Worm (Caenorhabditis elegans): ENCODE measurements around the gene oac-31.
A peak's percentile ranks its signal among the peaks of the same experiment; 100 is the strongest.

The oac-31 gene

DNA sequence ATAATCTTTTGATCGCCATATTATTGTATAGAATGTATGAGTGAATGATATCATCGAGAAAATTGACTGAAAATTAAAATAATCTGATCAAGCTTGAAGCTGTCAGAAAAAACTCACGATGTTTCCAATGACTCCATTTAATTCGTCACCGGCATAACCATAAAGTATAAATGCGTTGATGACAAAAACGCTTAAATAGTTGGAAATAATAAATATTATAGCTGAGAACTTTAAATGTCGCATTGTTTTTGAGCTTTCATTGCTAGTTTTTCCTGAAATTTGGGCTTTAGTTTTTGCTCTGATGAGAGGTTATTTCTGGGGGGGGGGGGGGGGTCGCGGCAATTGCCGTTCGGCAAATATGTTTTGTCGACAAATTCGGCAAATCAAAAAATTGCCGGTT is 9.5 kb upstream of the oac-31 start:
- TF ChIP-seq ceh-24 (tag; optimal IDR thresholded peaks at IDR 0.05) (no peak), ceh-18 (tag; optimal IDR thresholded peaks at IDR 0.05) (no peak), ttx-3 (tag; optimal IDR thresholded peaks at IDR 0.05) (no peak), nfya-1 (tag; optimal IDR thresholded peaks at IDR 0.05) (no peak), rnt-1 (tag; optimal IDR thresholded peaks at IDR 0.05) (no peak), K09A11.1 (tag; optimal IDR thresholded peaks at IDR 0.05; ENCODE audit: insufficient read depth) (no peak)

ce11 chrV:1550697-1551096 is 9.0 kb upstream of the oac-31 start:
- TF ChIP-seq ceh-6 (GFP tag; optimal IDR thresholded peaks at IDR 0.05) (no peak), ceh-2 (tag; optimal IDR thresholded peaks at IDR 0.05) (no peak), F13H6.1 (tag; optimal IDR thresholded peaks at IDR 0.05) (no peak), fkh-10 (GFP tag; optimal IDR thresholded peaks at IDR 0.05) (no peak), sdc-2 (tag; optimal IDR thresholded peaks at IDR 0.05) (no peak), lim-6 (tag; optimal IDR thresholded peaks at IDR 0.05) (no peak)

DNA sequence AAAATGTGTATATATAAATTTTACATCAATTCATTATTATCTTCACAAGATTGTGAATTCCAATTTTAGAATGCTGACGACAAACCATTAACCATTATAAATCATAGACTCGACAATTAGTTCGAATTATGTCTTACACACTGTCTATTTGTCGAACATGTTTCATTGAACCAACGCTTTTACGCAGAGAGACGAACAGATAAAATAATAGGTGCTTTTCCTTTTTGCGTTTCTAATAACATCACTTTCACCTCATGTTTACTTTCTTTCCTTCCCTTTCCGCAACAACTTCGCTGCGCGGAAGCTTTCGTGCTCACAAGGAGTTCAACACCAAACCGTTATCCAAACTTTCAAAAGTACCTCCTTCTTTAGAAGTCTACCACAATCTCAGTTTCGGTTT is 6.2 kb upstream of the oac-31 start, which contains the start of gene F52F10.2:
F52F10.2 (plus strand) TSS at position 301 of the 400 bp plus-strand sequence.
- TF ChIP-seq ztf-16 (tag; optimal IDR thresholded peaks at IDR 0.05) = no peak
- no peak for TF ChIP-seq sdc-2 (tag; optimal IDR thresholded peaks at IDR 0.05)
- no peak for TF ChIP-seq fax-1 (tag; optimal IDR thresholded peaks at IDR 0.05)
- no peak for TF ChIP-seq ttx-3 (tag; optimal IDR thresholded peaks at IDR 0.05)
- no peak for TF ChIP-seq ceh-24 (tag; optimal IDR thresholded peaks at IDR 0.05)
- TF ChIP-seq Y22D7AL.16 (tag; optimal IDR thresholded peaks at IDR 0.05) = no peak
- TF ChIP-seq hlh-30 (tag; optimal IDR thresholded peaks at IDR 0.05; ENCODE audit: insufficient read depth) = no peak
- no peak for TF ChIP-seq ceh-2 (tag; optimal IDR thresholded peaks at IDR 0.05)
- TF ChIP-seq ahr-1 (tag; optimal IDR thresholded peaks at IDR 0.05) = no peak
- no peak for TF ChIP-seq unc-3 (GFP tag; conservative IDR thresholded peaks at IDR 0.05)
- TF ChIP-seq unc-3 (tag; optimal IDR thresholded peaks at IDR 0.05) = no peak
- TF ChIP-seq madf-2 (tag; optimal IDR thresholded peaks at IDR 0.05) = no peak
- no peak for TF ChIP-seq che-1 (tag; optimal IDR thresholded peaks at IDR 0.05)
- no peak for TF ChIP-seq odd-2 (tag; optimal IDR thresholded peaks at IDR 0.05)
- no peak for TF ChIP-seq lin-11 (tag; optimal IDR thresholded peaks at IDR 0.05)
- no peak for TF ChIP-seq ceh-31 (tag; optimal IDR thresholded peaks at IDR 0.05)
- TF ChIP-seq F13H6.1 (tag; optimal IDR thresholded peaks at IDR 0.05) = no peak
- no peak for TF ChIP-seq pros-1 (tag; optimal IDR thresholded peaks at IDR 0.05)

- TF ChIP-seq unc-55 (GFP tag; optimal IDR thresholded peaks at IDR 0.05) (no peak), elt-2 (tag; optimal IDR thresholded peaks at IDR 0.05) (peak; percentile 25)
Observed at ce11 chrV:1545694-1546093, 4.0 kb upstream of the oac-31 start, which contains the start of gene oac-32. TSS of gene oac-32 (minus strand) at chrV:1545783.

DNA sequence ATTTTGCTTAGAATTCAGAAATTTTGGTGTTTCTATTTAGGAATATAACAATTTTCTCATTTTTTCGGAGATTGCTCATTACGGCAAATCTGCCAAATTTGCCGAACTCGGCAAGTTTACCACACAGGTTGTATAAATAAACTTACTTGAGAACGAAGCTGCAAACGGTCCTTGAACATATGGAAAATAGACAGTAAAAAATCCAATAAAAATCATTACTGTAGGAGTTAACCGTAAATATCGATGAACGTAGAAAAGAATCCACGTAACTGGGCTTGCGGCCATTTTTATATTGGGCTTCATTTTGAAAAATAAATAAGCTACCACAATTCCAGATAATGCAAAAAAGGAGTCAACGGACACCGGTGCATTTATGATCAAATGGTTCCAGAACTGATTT is 1.4 kb downstream of the oac-31 start:
- TF ChIP-seq pax-1 (tag; optimal IDR thresholded peaks at IDR 0.05) = no peak
- TF ChIP-seq ceh-2 (tag; optimal IDR thresholded peaks at IDR 0.05) = no peak
- TF ChIP-seq ref-2 (tag; optimal IDR thresholded peaks at IDR 0.05) = no peak
- no peak for TF ChIP-seq pag-3 (tag; optimal IDR thresholded peaks at IDR 0.05; ENCODE audit: borderline replicate concordance)
- TF ChIP-seq ceh-30 (tag; optimal IDR thresholded peaks at IDR 0.05) = no peak
- no peak for TF ChIP-seq syd-9 (tag; optimal IDR thresholded peaks at IDR 0.05)
- no peak for TF ChIP-seq ceh-18 (tag; optimal IDR thresholded peaks at IDR 0.05)

ce11 chrV:1538842-1539241 is 2.8 kb downstream of the oac-31 start:
- no peak for TF ChIP-seq nhr-232 (tag; optimal IDR thresholded peaks at IDR 0.05)
- TF ChIP-seq fkh-10 (GFP tag; optimal IDR thresholded peaks at IDR 0.05) = no peak
- no peak for TF ChIP-seq tbx-7 (tag; optimal IDR thresholded peaks at IDR 0.05)
- TF ChIP-seq odd-2 (tag; optimal IDR thresholded peaks at IDR 0.05) = no peak
- TF ChIP-seq mec-3 (tag; optimal IDR thresholded peaks at IDR 0.05; ENCODE audit: borderline replicate concordance) = no peak
- TF ChIP-seq sdc-2 (tag; optimal IDR thresholded peaks at IDR 0.05) = no peak
- TF ChIP-seq F13H6.1 (tag; optimal IDR thresholded peaks at IDR 0.05) = no peak
- TF ChIP-seq lin-11 (tag; optimal IDR thresholded peaks at IDR 0.05) = no peak

All from whole organism, late embryonic.